Worm (Caenorhabditis elegans) whole organism, L1 larva: ENCODE measurements around the gene egrh-3.
A peak's percentile ranks its signal among the peaks of the same experiment; 100 is the strongest.

Experiments
- C04F5.9 ChIP-seq: sonication (generic microtip); optimal IDR thresholded peaks from 2 replicates; lab custom pipeline; 2016; ENCODE audit warnings: missing genetic modification characterization, missing compliant biosample characterization
- C16A3.4 ChIP-seq: fragments of 150-350 bp; optimal IDR thresholded peaks from 2 replicates; lab custom pipeline; 2014; ENCODE audit warnings: missing biosample characterization, missing genetic modification characterization
- C34B4.2 ChIP-seq: sonication (generic microtip); optimal IDR thresholded peaks from 2 replicates; lab custom pipeline; 2017; ENCODE audit warnings: mild to moderate bottlenecking, missing genetic modification characterization, missing compliant biosample characterization
- Y116A8C.19 ChIP-seq: sonication (generic microtip); optimal IDR thresholded peaks from 2 replicates; lab custom pipeline; 2016; ENCODE audit warnings: missing compliant biosample characterization, missing genetic modification characterization, borderline replicate concordance
- aha-1 ChIP-seq: fragments of 150-350 bp; optimal IDR thresholded peaks from 2 replicates; lab custom pipeline; 2014; ENCODE audit warnings: missing biosample characterization, missing genetic modification characterization
- aly-2 ChIP-seq: fragments of 150-350 bp; optimal IDR thresholded peaks from 2 replicates; lab custom pipeline; 2014; ENCODE audit warnings: missing biosample characterization, missing genetic modification characterization
- ceh-63 ChIP-seq: fragments of 200-800 bp; sonication (Bioruptor generic); optimal IDR thresholded peaks from 2 replicates; lab custom pipeline; 2018; ENCODE audit warnings: mild to moderate bottlenecking, missing genetic modification characterization, missing compliant biosample characterization
- ceh-8 ChIP-seq: fragments of 200-800 bp; sonication (Bioruptor generic); optimal IDR thresholded peaks from 2 replicates; lab custom pipeline; 2018; ENCODE audit warnings: mild to moderate bottlenecking, missing genetic modification characterization, moderate library complexity, missing compliant biosample characterization
- ceh-88 ChIP-seq: fragments of 200-800 bp; sonication (Bioruptor generic); IDR thresholded peaks from 2 replicates; pipeline ENCODE4 v1.3.6; 2022; ENCODE audit warnings: missing genetic modification characterization, missing compliant biosample characterization
- ceh-90 ChIP-seq: sonication (generic microtip); optimal IDR thresholded peaks from 2 replicates; lab custom pipeline; 2016; ENCODE audit warnings: missing genetic modification characterization, missing compliant biosample characterization
- ces-1 ChIP-seq: fragments of 150-350 bp; optimal IDR thresholded peaks from 2 replicates; lab custom pipeline; 2014; ENCODE audit warnings: missing biosample characterization, missing genetic modification reagents, missing genetic modification characterization
- efl-1 ChIP-seq, 4 experiments: fragments of 150-350 bp; optimal IDR thresholded peaks in 3 of 4; peaks in 1 of 4; 1 replicate in 1 of 4; 2 replicates in 3 of 4; lab custom pipeline; 2014; ENCODE audit warnings: missing biosample characterization in 2 of 4, missing genetic modification characterization in 2 of 4, missing genetic modification reagents in 2 of 4
- elt-3 ChIP-seq, 6 experiments: fragments of 150-350 bp in 1 of 6; sonication (generic microtip); optimal IDR thresholded peaks; 2 replicates each; lab custom pipeline; 2017 to 2018; ENCODE audit warnings: missing biosample characterization in 6 of 6, missing genetic modification characterization in 6 of 6, inconsistent platforms in 1 of 6
- fkh-10 ChIP-seq: sonication (generic microtip); optimal IDR thresholded peaks from 2 replicates; lab custom pipeline; 2017; ENCODE audit warnings: missing biosample characterization, missing genetic modification reagents, missing genetic modification characterization
- fkh-4 ChIP-seq: sonication (generic microtip); optimal IDR thresholded peaks from 2 replicates; lab custom pipeline; 2016; ENCODE audit warnings: missing compliant biosample characterization, missing genetic modification characterization, borderline replicate concordance
- grh-1 ChIP-seq: fragments of 200-800 bp; sonication (Bioruptor generic); IDR thresholded peaks from 2 replicates; pipeline ENCODE4 v1.3.6; 2022; ENCODE audit warnings: missing genetic modification reagents, missing genetic modification characterization, missing compliant biosample characterization
- hlh-17 ChIP-seq: fragments of 200-800 bp; sonication (Bioruptor generic); optimal IDR thresholded peaks from 2 replicates; lab custom pipeline; 2018; ENCODE audit warnings: missing genetic modification characterization, mild to moderate bottlenecking, missing compliant biosample characterization, moderate library complexity, borderline replicate concordance
- irx-1 ChIP-seq: sonication (generic microtip); optimal IDR thresholded peaks from 2 replicates; lab custom pipeline; 2016; ENCODE audit warnings: missing genetic modification characterization, missing compliant biosample characterization
- isw-1 ChIP-seq: fragments of 200-800 bp; sonication (Bioruptor generic); IDR thresholded peaks from 2 replicates; pipeline ENCODE4 v1.3.6; 2022; ENCODE audit warnings: missing genetic modification characterization, missing compliant biosample characterization
- jun-1 ChIP-seq: fragments of 150-350 bp; optimal IDR thresholded peaks from 2 replicates; lab custom pipeline; 2014; ENCODE audit warnings: missing biosample characterization, missing genetic modification reagents, missing genetic modification characterization
- lin-13 ChIP-seq: fragments of 150-350 bp; optimal IDR thresholded peaks from 2 replicates; lab custom pipeline; 2014; ENCODE audit warnings: missing biosample characterization, missing genetic modification reagents, missing genetic modification characterization
- lin-15B ChIP-seq: fragments of 150-350 bp; sonication (generic microtip); optimal IDR thresholded peaks from 3 replicates; lab custom pipeline; 2014; ENCODE audit warnings: missing biosample characterization, missing genetic modification characterization
- lin-35 ChIP-seq, 2 experiments: fragments of 150-350 bp; optimal IDR thresholded peaks; 2 replicates each; lab custom pipeline; 2014; ENCODE audit warnings: missing biosample characterization in 2 of 2, missing genetic modification characterization in 2 of 2, missing genetic modification reagents in 2 of 2
- lin-39 ChIP-seq: fragments of 150-350 bp; optimal IDR thresholded peaks from 2 replicates; lab custom pipeline; 2014; ENCODE audit warnings: missing biosample characterization, missing genetic modification reagents, missing genetic modification characterization
- mab-9 ChIP-seq: fragments of 200-800 bp; sonication (Bioruptor generic); IDR thresholded peaks from 2 replicates; pipeline ENCODE4 v1.3.6; 2022; ENCODE audit warnings: missing genetic modification reagents, missing genetic modification characterization, missing compliant biosample characterization
- mdl-1 ChIP-seq, 2 experiments: fragments of 150-350 bp; optimal IDR thresholded peaks; 2 replicates each; lab custom pipeline; 2014 to 2017; ENCODE audit warnings: missing biosample characterization in 2 of 2, missing genetic modification characterization in 2 of 2, inconsistent platforms in 1 of 2
- nhr-11 ChIP-seq: fragments of 150-350 bp; optimal IDR thresholded peaks from 2 replicates; lab custom pipeline; 2014; ENCODE audit warnings: missing biosample characterization, missing genetic modification characterization
- nhr-12 ChIP-seq: sonication (generic microtip); optimal IDR thresholded peaks from 2 replicates; lab custom pipeline; 2017; ENCODE audit warnings: missing biosample characterization, missing genetic modification characterization
- nhr-20 ChIP-seq: sonication (generic microtip); optimal IDR thresholded peaks from 2 replicates; lab custom pipeline; 2016; ENCODE audit warnings: mild to moderate bottlenecking, missing genetic modification characterization, missing compliant biosample characterization
- nhr-237 ChIP-seq: fragments of 150-350 bp; optimal IDR thresholded peaks from 2 replicates; lab custom pipeline; 2014; ENCODE audit warnings: missing biosample characterization, missing genetic modification characterization
- nhr-28 ChIP-seq: fragments of 150-350 bp; optimal IDR thresholded peaks from 2 replicates; lab custom pipeline; 2014; ENCODE audit warnings: missing biosample characterization, missing genetic modification characterization
- nhr-71 ChIP-seq: sonication (generic microtip); optimal IDR thresholded peaks from 2 replicates; lab custom pipeline; 2016; ENCODE audit warnings: mild to moderate bottlenecking, missing genetic modification characterization, moderate library complexity, missing compliant biosample characterization
- nhr-84 ChIP-seq: sonication (generic microtip); optimal IDR thresholded peaks from 2 replicates; lab custom pipeline; 2017; ENCODE audit warnings: missing biosample characterization, missing genetic modification characterization
- nhr-85 ChIP-seq: sonication (generic microtip); peaks from one replicate; lab custom pipeline; 2016; ENCODE audit warnings: missing genetic modification characterization, inconsistent platforms, missing compliant biosample characterization
- pag-3 ChIP-seq: sonication (generic microtip); optimal IDR thresholded peaks from 2 replicates; lab custom pipeline; 2017; ENCODE audit warnings: missing genetic modification characterization, mild to moderate bottlenecking, missing compliant biosample characterization, antibody characterized with exemption, borderline replicate concordance; ENCODE audit not compliant: insufficient read depth
- rnt-1 ChIP-seq: sonication (generic microtip); optimal IDR thresholded peaks from 2 replicates; lab custom pipeline; 2016; ENCODE audit warnings: mild to moderate bottlenecking, missing genetic modification characterization, moderate library complexity, missing compliant biosample characterization
- snu-23 ChIP-seq: sonication (generic microtip); optimal IDR thresholded peaks from 2 replicates; lab custom pipeline; 2016; ENCODE audit warnings: missing genetic modification characterization, missing compliant biosample characterization
- sox-4 ChIP-seq: sonication (generic microtip); optimal IDR thresholded peaks from 2 replicates; lab custom pipeline; 2016; ENCODE audit warnings: missing genetic modification characterization, missing compliant biosample characterization
- tbx-2 ChIP-seq: sonication (generic microtip); optimal IDR thresholded peaks from 2 replicates; lab custom pipeline; 2016; ENCODE audit warnings: missing genetic modification characterization, missing compliant biosample characterization
- unc-62 ChIP-seq: fragments of 150-350 bp; optimal IDR thresholded peaks from 2 replicates; lab custom pipeline; 2014; ENCODE audit warnings: missing biosample characterization, missing genetic modification reagents, missing genetic modification characterization
- unc-86 ChIP-seq: sonication (generic microtip); optimal IDR thresholded peaks from 2 replicates; lab custom pipeline; 2016; ENCODE audit warnings: missing genetic modification characterization, missing compliant biosample characterization
- unc-98 ChIP-seq: fragments of 200-800 bp; sonication (Bioruptor generic); IDR thresholded peaks from 2 replicates; pipeline ENCODE4 v1.3.6; 2022; ENCODE audit warnings: missing genetic modification characterization, missing compliant biosample characterization
- xbp-1 ChIP-seq: sonication (generic microtip); optimal IDR thresholded peaks from 2 replicates; lab custom pipeline; 2016; ENCODE audit warnings: missing genetic modification characterization, missing compliant biosample characterization
- zag-1 ChIP-seq: fragments of 150-350 bp; optimal IDR thresholded peaks from 2 replicates; lab custom pipeline; 2014; ENCODE audit warnings: missing biosample characterization, missing genetic modification characterization
- zip-4 ChIP-seq: fragments of 200-800 bp; sonication (Bioruptor generic); optimal IDR thresholded peaks from 2 replicates; lab custom pipeline; 2018; ENCODE audit warnings: mild to moderate bottlenecking, missing genetic modification characterization, moderate library complexity, missing compliant biosample characterization
- ztf-11 ChIP-seq, 2 experiments: sonication (generic microtip); optimal IDR thresholded peaks; 2 replicates each; lab custom pipeline; 2016 to 2017; ENCODE audit warnings: missing genetic modification characterization in 2 of 2, missing biosample characterization in 1 of 2, missing compliant biosample characterization in 1 of 2
- ztf-4 ChIP-seq: fragments of 150-350 bp; optimal IDR thresholded peaks from 2 replicates; lab custom pipeline; 2014; ENCODE audit warnings: missing biosample characterization, missing genetic modification characterization

The egrh-3 gene

DNA sequence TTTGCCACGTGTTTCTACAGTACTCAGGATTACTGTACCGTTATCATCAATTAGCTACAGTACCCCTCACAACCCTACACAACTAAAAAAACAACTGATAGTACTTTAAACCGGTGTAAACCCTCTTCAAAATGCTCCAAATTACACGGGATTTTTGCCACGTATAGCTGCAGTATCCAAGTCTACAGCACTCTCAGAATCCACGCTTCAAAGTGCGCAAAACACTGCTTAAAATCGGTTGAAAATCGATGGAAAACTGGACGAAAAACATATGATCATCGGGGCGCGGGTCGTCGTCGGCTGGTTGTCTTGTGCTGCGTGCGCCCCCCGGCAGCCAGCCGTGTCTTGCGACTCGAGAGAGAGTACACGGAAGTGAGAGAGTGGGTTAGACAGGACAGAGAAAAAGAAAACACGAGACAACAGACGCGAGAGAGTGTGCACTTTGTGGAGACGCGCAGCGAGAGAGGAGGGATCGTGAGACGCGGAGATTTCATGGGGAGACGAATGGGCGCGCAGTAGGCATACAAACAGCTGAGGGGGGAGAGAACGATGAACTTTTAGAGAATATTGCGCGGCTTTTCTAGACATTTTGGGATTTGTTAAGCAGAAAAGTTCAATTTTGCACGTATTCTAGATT is 19.9 kb upstream of the egrh-3 start (continued):
- TF ChIP-seq unc-98 (GFP tag; lab: Robert Waterston, UW) (no peak), fkh-4 (tag; lab: Kevin White, UChicago) (peak; percentile 10), C16A3.4 (peak; percentile 57), efl-1 (optimal IDR thresholded peaks at IDR 0.05; lab: Kevin White, UChicago) (peak; percentile 84 to 90), efl-1 (GFP tag; optimal IDR thresholded peaks at IDR 0.05 in 1 of 2; lab: Kevin White, UChicago) (peak; percentile 63 to 96), aly-2 (peak; percentile 5), ceh-88 (GFP tag; lab: Robert Waterston, UW) (no peak), ceh-63 (no peak), unc-86 (peak; percentile 94), xbp-1 (tag; lab: Kevin White, UChicago) (peak; percentile 76), zag-1 (tag; lab: Kevin White, UChicago) (no peak), isw-1 (GFP tag; lab: Robert Waterston, UW) (peak; percentile 77), aha-1 (tag; lab: Kevin White, UChicago) (peak; percentile 20), pag-3 (tag; lab: Kevin White, UChicago) (no peak), C34B4.2 (tag; lab: Kevin White, UChicago) (no peak), nhr-20 (tag; lab: Kevin White, UChicago) (peak; percentile 90), ztf-4 (tag; lab: Kevin White, UChicago) (peak; percentile 83), nhr-11 (peak; percentile 47), sox-4 (tag; lab: Kevin White, UChicago) (peak; percentile 68), fkh-10 (GFP tag; lab: Kevin White, UChicago) (peak; percentile 58), lin-35 (GFP tag; optimal IDR thresholded peaks at IDR 0.05; lab: Kevin White, UChicago) (peak; percentile 77 to 86), elt-3 (tag; optimal IDR thresholded peaks at IDR 0.05; lab: Kevin White, UChicago) (peak in 2 of 6 experiments; percentile 26 to 28), rnt-1 (peak; percentile 95), mdl-1 (tag; optimal IDR thresholded peaks at IDR 0.05; lab: Kevin White, UChicago) (peak; percentile 11 to 94), tbx-2 (tag; lab: Kevin White, UChicago) (peak; percentile 92), zip-4 (GFP tag; lab: Kevin White, UChicago) (peak; percentile 42), nhr-85 (peak; percentile 88), ztf-11 (tag; optimal IDR thresholded peaks at IDR 0.05; lab: Kevin White, UChicago) (peak in 1 of 2 experiments; percentile 81), mab-9 (GFP tag; lab: Robert Waterston, UW) (peak; percentile 87), lin-39 (tag; lab: Kevin White, UChicago) (no peak), Y116A8C.19 (tag; lab: Kevin White, UChicago) (no peak), irx-1 (tag; lab: Kevin White, UChicago) (peak; percentile 74), nhr-71 (tag; lab: Kevin White, UChicago) (peak; percentile 97)

DNA sequence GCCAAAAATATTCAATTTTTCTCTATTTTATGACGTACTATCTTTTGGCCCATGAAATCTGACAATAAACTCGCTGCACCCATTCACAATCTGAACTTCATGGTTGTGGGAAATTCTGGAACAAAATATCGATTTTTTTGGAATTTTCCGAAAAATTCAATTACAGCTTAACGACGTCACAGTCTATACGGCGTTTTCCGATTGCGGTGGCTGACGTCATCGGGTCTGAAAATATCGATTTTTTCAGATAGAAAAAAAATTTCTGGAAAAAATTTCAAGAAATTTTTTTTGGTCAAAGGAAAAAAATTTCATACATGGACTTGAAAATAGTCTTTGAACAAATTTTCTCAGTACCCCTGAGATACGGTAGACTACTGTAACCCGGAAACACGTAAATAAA is 18.4 kb upstream of the egrh-3 start, which contains the start of gene ubc-8:
ubc-8 (minus strand) TSS at position 227 of the 400 bp plus-strand sequence.
- TF ChIP-seq ceh-90 (tag; lab: Kevin White, UChicago) (peak; percentile 3), nhr-84 (no peak)

DNA sequence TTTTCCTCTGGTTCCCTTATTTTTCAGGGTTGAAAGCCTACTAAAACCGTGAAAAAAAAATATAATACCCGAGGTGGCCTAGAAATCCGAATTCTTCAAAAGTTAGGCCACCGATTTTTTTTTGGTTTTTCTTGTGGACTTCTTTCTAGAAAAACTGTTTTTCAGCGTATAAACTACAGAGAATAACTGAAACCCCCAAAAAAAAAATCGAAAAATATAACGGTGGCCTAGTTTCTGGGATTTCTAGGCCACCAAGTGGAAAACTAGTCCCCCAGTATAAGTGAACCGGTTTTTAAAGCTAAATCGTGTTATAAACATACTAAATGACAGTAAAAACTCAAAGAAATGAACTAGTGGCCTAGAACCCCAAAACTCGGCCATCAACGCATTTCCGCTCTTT is 17.1 kb upstream of the egrh-3 start:
- TF ChIP-seq hlh-17 (GFP tag; lab: Kevin White, UChicago) (no peak), ceh-8 (GFP tag; lab: Kevin White, UChicago) (no peak), pag-3 (tag; lab: Kevin White, UChicago) (no peak), isw-1 (GFP tag; lab: Robert Waterston, UW) (no peak), nhr-85 (peak; percentile 68), aly-2 (no peak), nhr-237 (tag; lab: Kevin White, UChicago) (no peak), lin-13 (GFP tag; lab: Kevin White, UChicago) (no peak), efl-1 (optimal IDR thresholded peaks at IDR 0.05; lab: Kevin White, UChicago) (no peak), efl-1 (GFP tag; optimal IDR thresholded peaks at IDR 0.05 in 1 of 2; lab: Kevin White, UChicago) (peak in 1 of 2 experiments; percentile 5), nhr-28 (tag; lab: Kevin White, UChicago) (no peak), ztf-11 (tag; optimal IDR thresholded peaks at IDR 0.05; lab: Kevin White, UChicago) (peak in 1 of 2 experiments; percentile 10), nhr-20 (tag; lab: Kevin White, UChicago) (no peak), nhr-12 (tag; lab: Kevin White, UChicago) (no peak), rnt-1 (peak; percentile 10), ceh-90 (tag; lab: Kevin White, UChicago) (peak; percentile 32), snu-23 (GFP tag; lab: Kevin White, UChicago) (no peak), xbp-1 (tag; lab: Kevin White, UChicago) (no peak), lin-15B (tag; lab: Kevin White, UChicago) (no peak), grh-1 (GFP tag; lab: Robert Waterston, UW) (no peak), unc-62 (no peak), ces-1 (GFP tag; lab: Kevin White, UChicago) (no peak), C04F5.9 (tag; lab: Kevin White, UChicago) (no peak), mdl-1 (tag; optimal IDR thresholded peaks at IDR 0.05; lab: Kevin White, UChicago) (no peak), jun-1 (no peak)
